Fruit fly (Drosophila melanogaster): ENCODE measurements around the gene CG1896.

- no peak for TF ChIP-seq CG8478 (optimal IDR thresholded peaks at IDR 0.05)
- no peak for TF ChIP-seq CTCF (optimal IDR thresholded peaks at IDR 0.05)
These were observed 22.6 kb upstream of the CG1896 start for dm6 chr3R:31721466-31721865.
